Fruit fly (Drosophila melanogaster): Measurements from ENCODE around the gene ntc.

- TF ChIP-seq CG3281 (GFP tag; optimal IDR thresholded peaks at IDR 0.05), result no peak
- TF ChIP-seq CG6654 (GFP tag; optimal IDR thresholded peaks at IDR 0.05), result no peak
- TF ChIP-seq CG18476 (GFP tag; optimal IDR thresholded peaks at IDR 0.05), result no peak
- no peak for TF ChIP-seq Ada2b (GFP tag; IDR thresholded peaks at IDR 0.05)
- TF ChIP-seq cg (GFP tag; optimal IDR thresholded peaks at IDR 0.05), result no peak
- no peak for TF ChIP-seq caup (GFP tag; optimal IDR thresholded peaks at IDR 0.05; ENCODE audit: severe bottlenecking)
- TF ChIP-seq CG9876 (GFP tag; optimal IDR thresholded peaks at IDR 0.05), result no peak
These were observed 42.5 kb upstream of the ntc start for dm6 chr3L:3848687-3849270.
